Worm (Caenorhabditis elegans) whole organism, late embryonic: ENCODE measurements around the gene Y62E10A.20.

Experiments
- ceh-18 ChIP-seq: sonication (generic microtip); optimal IDR thresholded peaks from 2 replicates; lab custom pipeline; 2016; ENCODE audit warnings: missing genetic modification characterization, missing compliant biosample characterization
- ceh-30 ChIP-seq: fragments of 150-350 bp; optimal IDR thresholded peaks from 2 replicates; lab custom pipeline; 2014; ENCODE audit warnings: missing biosample characterization, missing genetic modification characterization
- dve-1 ChIP-seq: sonication (generic microtip); optimal IDR thresholded peaks from 2 replicates; lab custom pipeline; 2017; ENCODE audit warnings: antibody characterized with exemption, mild to moderate bottlenecking, missing genetic modification characterization, missing compliant biosample characterization
- hlh-13 ChIP-seq: fragments of 200-800 bp; sonication (Bioruptor generic); optimal IDR thresholded peaks from 2 replicates; lab custom pipeline; 2018; ENCODE audit warnings: mild to moderate bottlenecking, missing genetic modification characterization, missing compliant biosample characterization
- hlh-6 ChIP-seq: sonication (generic microtip); optimal IDR thresholded peaks from 2 replicates; lab custom pipeline; 2016; ENCODE audit warnings: missing genotype, missing genetic modification characterization, missing compliant biosample characterization
- pag-3 ChIP-seq: sonication (generic microtip); optimal IDR thresholded peaks from 2 replicates; lab custom pipeline; 2016; ENCODE audit warnings: missing compliant biosample characterization, missing genetic modification characterization, borderline replicate concordance

DNA sequence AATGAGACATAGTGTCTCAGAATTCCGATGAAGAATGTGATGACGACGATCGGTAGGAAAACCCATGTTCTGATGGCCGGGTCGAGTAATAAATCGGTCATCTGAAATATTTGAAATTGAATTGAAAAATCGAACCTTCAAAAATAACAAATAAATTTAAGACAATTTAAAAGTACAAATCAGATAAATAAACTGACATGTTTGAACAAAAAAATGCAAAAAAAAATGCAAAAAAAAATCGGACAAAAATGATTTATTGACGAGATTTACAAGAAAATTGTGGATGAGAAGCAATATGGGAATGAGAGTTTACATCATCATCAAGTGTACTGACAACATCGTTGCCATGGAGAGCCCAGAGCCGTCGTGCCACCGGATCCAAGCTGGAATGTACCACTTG is 4.1 kb downstream of the Y62E10A.20 start, which contains the start of gene emc-3:
- TF ChIP-seq pag-3 (tag; lab: Kevin White, UChicago) = no peak
- TF ChIP-seq ceh-18 (tag; lab: Kevin White, UChicago) = no peak
- TF ChIP-seq hlh-13 (GFP tag; lab: Kevin White, UChicago) = no peak
- TF ChIP-seq ceh-30 (tag; lab: Kevin White, UChicago) = no peak
- no peak for TF ChIP-seq hlh-6 (tag; lab: Kevin White, UChicago)
- no peak for TF ChIP-seq dve-1 (tag; lab: Kevin White, UChicago)
